Worm (Caenorhabditis elegans) whole organism, L4 larva: ENCODE measurements around the gene Y54F10BM.3.

Source experiments
- ama-1 ChIP-seq: fragments of 150-350 bp; optimal IDR thresholded peaks from 2 replicates; lab custom pipeline; 2014; ENCODE audit warnings: inconsistent platforms, mixed read lengths
- attf-4 ChIP-seq: sonication (generic microtip); optimal IDR thresholded peaks from 3 replicates; lab custom pipeline; 2017; ENCODE audit warnings: missing biosample characterization, missing genetic modification characterization
- dpl-1 ChIP-seq: fragments of 150-350 bp; optimal IDR thresholded peaks from 2 replicates; lab custom pipeline; 2014; ENCODE audit warnings: missing biosample characterization, missing genetic modification reagents, missing genetic modification characterization
- fos-1 ChIP-seq: fragments of 150-350 bp; optimal IDR thresholded peaks from 2 replicates; lab custom pipeline; 2014; ENCODE audit warnings: missing biosample characterization, missing genetic modification characterization
- lin-38 ChIP-seq: fragments of 200-800 bp; sonication (Bioruptor generic); IDR thresholded peaks from 2 replicates; pipeline ENCODE4 v1.3.6; 2022; ENCODE audit warnings: missing genetic modification reagents, missing genetic modification characterization, missing compliant biosample characterization
- lir-3 ChIP-seq: sonication (generic microtip); optimal IDR thresholded peaks from 2 replicates; lab custom pipeline; 2016; ENCODE audit warnings: mild to moderate bottlenecking, missing genetic modification characterization, missing compliant biosample characterization
- mep-1 ChIP-seq: fragments of 150-350 bp; sonication (generic microtip); optimal IDR thresholded peaks from 3 replicates; lab custom pipeline; 2014; ENCODE audit warnings: missing biosample characterization, missing genetic modification characterization
- nhr-76 ChIP-seq: fragments of 150-350 bp; optimal IDR thresholded peaks from 2 replicates; lab custom pipeline; 2014; ENCODE audit warnings: missing biosample characterization, missing genetic modification characterization
- pha-4 ChIP-seq, 2 experiments: fragments of 150-350 bp in 1 of 2; fragments of 200-800 bp in 1 of 2; sonication (Bioruptor generic) in 1 of 2; IDR thresholded peaks in 1 of 2; optimal IDR thresholded peaks in 1 of 2; 2 replicates each; pipeline versions ENCODE4 v1.3.6 to Lab custom; 2014 to 2022; ENCODE audit warnings: missing genetic modification characterization in 2 of 2, missing genetic modification reagents in 2 of 2, missing biosample characterization in 1 of 2, missing compliant biosample characterization in 1 of 2
- unc-130 ChIP-seq: sonication (generic microtip); optimal IDR thresholded peaks from 2 replicates; lab custom pipeline; 2016; ENCODE audit warnings: missing genetic modification reagents, missing genetic modification characterization, missing compliant biosample characterization
- unc-62 ChIP-seq, 3 experiments: fragments of 150-350 bp in 1 of 3; sonication (generic microtip); optimal IDR thresholded peaks in 2 of 3; peaks in 1 of 3; 1 replicate in 1 of 3; 2 replicates in 2 of 3; lab custom pipeline; 2014 to 2017; ENCODE audit warnings: missing biosample characterization in 3 of 3, missing genetic modification characterization in 3 of 3, missing genetic modification reagents in 3 of 3, missing genotype in 1 of 3

DNA sequence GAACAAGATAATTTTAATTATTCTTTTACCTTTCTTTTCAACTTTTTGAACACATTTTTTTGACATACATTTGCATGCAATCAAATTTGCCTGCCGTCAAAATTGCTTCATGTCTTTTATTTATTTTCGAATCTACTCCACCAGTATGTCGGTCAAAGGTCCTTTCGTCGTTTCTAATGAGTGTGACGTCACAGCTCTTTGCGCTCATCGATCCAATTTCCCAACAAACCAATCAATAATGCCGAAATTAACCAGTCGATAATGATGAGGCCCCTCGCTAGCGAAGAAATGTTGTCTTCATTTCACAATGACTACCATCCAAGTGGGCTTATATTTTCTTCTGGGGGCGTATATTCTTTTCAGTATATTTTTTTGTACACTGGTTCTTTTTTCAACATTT is 18.9 kb upstream of the Y54F10BM.3 start, which contains the start of gene Y54F10BM.6:
- TF ChIP-seq fos-1 (tag; lab: Kevin White, UChicago) (no peak), attf-4 (no peak), pha-4 (GFP tag; IDR thresholded peaks at IDR 0.05; lab: Robert Waterston, UW) (no peak), pha-4 (tag; optimal IDR thresholded peaks at IDR 0.05; lab: Kevin White, UChicago) (no peak), mep-1 (tag; lab: Kevin White, UChicago) (no peak), lin-38 (GFP tag; lab: Robert Waterston, UW) (no peak), unc-130 (GFP tag; lab: Kevin White, UChicago) (no peak), lir-3 (tag; lab: Kevin White, UChicago) (no peak), nhr-76 (tag; lab: Kevin White, UChicago) (no peak), ama-1 (lab: Kevin White, UChicago) (no peak), dpl-1 (GFP tag; lab: Kevin White, UChicago) (no peak), unc-62 (GFP tag; optimal IDR thresholded peaks at IDR 0.05 in 1 of 2; lab: Kevin White, UChicago) (no peak), unc-62 (tag; optimal IDR thresholded peaks at IDR 0.05; lab: Kevin White, UChicago) (no peak)
